Worm (Caenorhabditis elegans) whole organism, dauer: ENCODE results near the gene R05H10.7.

ENCODE experiments used
- unc-62 ChIP-seq: sonication (generic microtip); optimal IDR thresholded peaks from 2 replicates; lab custom pipeline; 2017; ENCODE audit warnings: missing biosample characterization, missing genetic modification reagents, missing genetic modification characterization

Gene R05H10.7

ce11 chrII:14855229-14855628 lies at the start of gene R05H10.7:
Gene R05H10.7 (plus strand): TSS chrII:14855529.
- no peak for TF ChIP-seq unc-62 (GFP tag; lab: Kevin White, UChicago)

ce11 chrII:14805686-14806085 lies 49.6 kb upstream of the R05H10.7 start, which contains the start of gene srt-11:
Gene srt-11 (plus strand): TSS chrII:14805986.
- no peak for TF ChIP-seq unc-62 (GFP tag; lab: Kevin White, UChicago)

ce11 chrII:14808686-14809085 lies 46.6 kb upstream of the R05H10.7 start, which contains the start of gene W01D2.6:
Gene W01D2.6 (plus strand): TSS chrII:14808986.
- TF ChIP-seq unc-62 (GFP tag; lab: Kevin White, UChicago): no peak

ce11 chrII:14810609-14811008 lies 44.7 kb upstream of the R05H10.7 start:
- TF ChIP-seq unc-62 (GFP tag; lab: Kevin White, UChicago): no peak

- no peak for TF ChIP-seq unc-62 (GFP tag; lab: Kevin White, UChicago)
Observed at ce11 chrII:14811472-14811871, 43.9 kb upstream of the R05H10.7 start.

ce11 chrII:14812231-14812630 lies 43.1 kb upstream of the R05H10.7 start, which contains the start of gene osta-3:
Gene osta-3 (plus strand): TSS chrII:14812531.
- no peak for TF ChIP-seq unc-62 (GFP tag; lab: Kevin White, UChicago)

- TF ChIP-seq unc-62 (GFP tag; lab: Kevin White, UChicago): no peak
Observed at ce11 chrII:14812661-14813060, 42.7 kb upstream of the R05H10.7 start.

- TF ChIP-seq unc-62 (GFP tag; lab: Kevin White, UChicago): no peak
Observed at ce11 chrII:14813106-14813505, 42.2 kb upstream of the R05H10.7 start.

- no peak for TF ChIP-seq unc-62 (GFP tag; lab: Kevin White, UChicago)
Observed at ce11 chrII:14814894-14815568, 40.3 kb upstream of the R05H10.7 start, which contains the start of gene W01D2.1. Gene W01D2.1 (plus strand): TSS chrII:14815518.

ce11 chrII:14816086-14816485 lies 39.2 kb upstream of the R05H10.7 start:
- no peak for TF ChIP-seq unc-62 (GFP tag; lab: Kevin White, UChicago)

- TF ChIP-seq unc-62 (GFP tag; lab: Kevin White, UChicago): no peak
Observed at ce11 chrII:14818376-14818775, 37.0 kb upstream of the R05H10.7 start, which contains the start of gene nhr-61. Gene nhr-61 (minus strand): TSS chrII:14818543.

- no peak for TF ChIP-seq unc-62 (GFP tag; lab: Kevin White, UChicago)
Observed at ce11 chrII:14819258-14819985, 35.9 kb upstream of the R05H10.7 start.

- TF ChIP-seq unc-62 (GFP tag; lab: Kevin White, UChicago): no peak
Observed at ce11 chrII:14820460-14820859, 34.9 kb upstream of the R05H10.7 start.

- TF ChIP-seq unc-62 (GFP tag; lab: Kevin White, UChicago): no peak
Observed at ce11 chrII:14822419-14822818, 32.9 kb upstream of the R05H10.7 start.

- no peak for TF ChIP-seq unc-62 (GFP tag; lab: Kevin White, UChicago)
Observed at ce11 chrII:14825413-14825812, 29.9 kb upstream of the R05H10.7 start.

- TF ChIP-seq unc-62 (GFP tag; lab: Kevin White, UChicago): no peak
Observed at ce11 chrII:14832055-14832454, 23.3 kb upstream of the R05H10.7 start.
